Worm (Caenorhabditis elegans) whole organism, early embryonic: Measurements from ENCODE around the gene F36G9.15.

ENCODE experiments used
- B0310.2 ChIP-seq: sonication (generic microtip); optimal IDR thresholded peaks from 2 replicates; lab custom pipeline; 2016; ENCODE audit warnings: mild to moderate bottlenecking, missing genetic modification characterization, missing compliant biosample characterization
- aly-1 ChIP-seq: sonication (generic microtip); optimal IDR thresholded peaks from 2 replicates; lab custom pipeline; 2016; ENCODE audit warnings: missing genetic modification characterization, missing compliant biosample characterization
- ama-1 ChIP-seq: fragments of 150-350 bp; optimal IDR thresholded peaks from 2 replicates; lab custom pipeline; 2014
- ceh-13 ChIP-seq: fragments of 200-800 bp; sonication (Bioruptor generic); optimal IDR thresholded peaks from 2 replicates; lab custom pipeline; 2018; ENCODE audit warnings: mild to moderate bottlenecking, missing genetic modification characterization, missing compliant biosample characterization
- ceh-36 ChIP-seq: sonication (generic microtip); optimal IDR thresholded peaks from 2 replicates; lab custom pipeline; 2016; ENCODE audit warnings: missing genetic modification characterization, inconsistent platforms, missing compliant biosample characterization
- flt-1 ChIP-seq: fragments of 200-800 bp; sonication (Bioruptor generic); IDR thresholded peaks from 2 replicates; pipeline ENCODE4 v1.3.6; 2022; ENCODE audit warnings: missing genetic modification characterization, missing compliant biosample characterization
- hmbx-1 ChIP-seq: sonication (generic microtip); optimal IDR thresholded peaks from 2 replicates; lab custom pipeline; 2016; ENCODE audit warnings: mild to moderate bottlenecking, missing genetic modification characterization, missing compliant biosample characterization
- hmg-4 ChIP-seq: fragments of 200-800 bp; sonication (Bioruptor generic); optimal IDR thresholded peaks from 2 replicates; lab custom pipeline; 2018; ENCODE audit warnings: mild to moderate bottlenecking, missing genetic modification characterization, missing compliant biosample characterization
- hnd-1 ChIP-seq: sonication (generic microtip); optimal IDR thresholded peaks from 2 replicates; lab custom pipeline; 2016; ENCODE audit warnings: missing genetic modification characterization, missing compliant biosample characterization
- pes-1 ChIP-seq: fragments of 200-800 bp; sonication (Bioruptor generic); IDR thresholded peaks from 2 replicates; pipeline ENCODE4 v1.3.6; 2022; ENCODE audit warnings: missing genetic modification reagents, missing genetic modification characterization, missing compliant biosample characterization
- sea-1 ChIP-seq: fragments of 200-800 bp; sonication (Bioruptor generic); conservative IDR thresholded peaks from 2 replicates; pipeline ENCODE4 v1.3.6; 2022; ENCODE audit warnings: missing genetic modification characterization, missing compliant biosample characterization
- tbx-11 ChIP-seq: fragments of 200-800 bp; sonication (Bioruptor generic); IDR thresholded peaks from 2 replicates; pipeline ENCODE4 v1.3.6; 2022; ENCODE audit warnings: missing genetic modification characterization, missing compliant biosample characterization
- tbx-37 ChIP-seq: fragments of 200-800 bp; sonication (Bioruptor generic); conservative IDR thresholded peaks from 2 replicates; pipeline ENCODE4 v1.3.6; 2022; ENCODE audit warnings: missing genetic modification reagents, missing genetic modification characterization, missing compliant biosample characterization
- tra-4 ChIP-seq: sonication (generic microtip); optimal IDR thresholded peaks from 2 replicates; lab custom pipeline; 2017; ENCODE audit warnings: missing genetic modification characterization, missing compliant biosample characterization

DNA sequence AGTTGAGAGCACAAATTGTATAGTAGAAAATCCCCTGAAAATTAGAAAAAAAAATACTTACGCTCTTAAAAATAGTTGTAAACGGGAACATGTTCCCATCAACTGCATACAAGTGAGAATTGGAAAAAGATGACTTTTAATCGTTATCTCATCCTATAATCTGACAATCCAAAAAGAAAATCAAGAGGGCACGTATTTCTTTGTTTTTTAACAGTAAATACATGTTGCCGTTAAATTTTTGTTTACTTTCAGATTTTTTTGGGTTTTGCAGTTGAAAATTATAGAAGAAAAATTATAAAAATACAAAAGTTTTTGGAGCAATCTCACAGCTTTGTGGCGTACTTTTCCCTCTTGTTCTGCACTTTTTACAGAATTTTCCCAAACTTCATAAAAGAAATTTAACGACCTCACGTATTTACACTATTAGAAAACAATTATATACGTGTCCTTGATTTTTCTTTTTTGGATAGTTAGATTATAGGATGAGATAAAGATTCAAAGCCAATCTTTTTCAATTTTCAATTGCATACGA, 8.7 kb upstream of the F36G9.15 start, which contains the start of the genes C06C6.9 and C06C6.8:
- TF ChIP-seq flt-1 (GFP tag; lab: Robert Waterston, UW) (no peak), tra-4 (tag; lab: Kevin White, UChicago) (no peak), hmbx-1 (tag; lab: Kevin White, UChicago) (no peak), ama-1 (lab: Kevin White, UChicago) (no peak), ceh-36 (tag; lab: Kevin White, UChicago) (no peak), aly-1 (tag; lab: Kevin White, UChicago) (no peak), hmg-4 (GFP tag; lab: Kevin White, UChicago) (no peak), B0310.2 (no peak), sea-1 (no peak), pes-1 (no peak), tbx-11 (no peak), hnd-1 (tag; lab: Kevin White, UChicago) (no peak), ceh-13 (GFP tag; lab: Kevin White, UChicago) (no peak), tbx-37 (GFP tag; lab: Robert Waterston, UW) (no peak)
